Fruit fly (Drosophila melanogaster): Measurements from ENCODE around the gene CG42613.

Gene CG42613

DNA sequence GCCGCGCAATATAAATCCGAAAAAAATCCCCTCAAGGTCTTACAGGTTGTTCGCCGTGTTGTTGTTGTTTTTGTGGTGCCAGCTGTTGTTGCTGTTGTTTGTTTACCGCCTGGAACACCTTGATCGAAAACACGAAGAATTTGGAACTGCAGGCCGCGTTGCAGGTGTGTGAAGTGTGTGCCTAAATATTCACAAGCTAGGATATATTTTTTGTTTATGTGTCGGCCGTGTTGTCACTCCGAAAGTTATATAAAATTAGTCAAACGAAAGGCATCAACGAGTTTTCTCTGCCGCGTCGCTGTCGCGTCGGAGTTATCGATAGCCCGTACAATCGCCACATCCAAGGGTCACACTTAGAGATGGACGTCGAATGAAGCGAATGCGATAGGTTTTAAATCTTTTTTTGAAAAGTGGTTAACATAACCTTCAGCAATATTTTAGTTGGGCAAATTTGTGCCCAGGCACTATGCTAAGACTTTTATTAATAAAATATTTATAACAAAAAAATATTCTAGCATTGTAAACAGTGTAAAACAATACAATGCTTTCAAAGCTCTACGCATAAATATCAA is 564 bp upstream of the CG42613 start, which contains the start of gene Mpc1 (continued):
- TF ChIP-seq CG14441 (GFP tag; IDR thresholded peaks at IDR 0.05): no peak
- no peak for TF ChIP-seq otp (GFP tag; IDR thresholded peaks at IDR 0.05)
- no peak for TF ChIP-seq B-H1 (GFP tag; IDR thresholded peaks at IDR 0.05)
- TF ChIP-seq ssp (GFP tag; IDR thresholded peaks at IDR 0.05): no peak
- no peak for TF ChIP-seq CG17385 (GFP tag; optimal IDR thresholded peaks at IDR 0.05)
- TF ChIP-seq sr (GFP tag; IDR thresholded peaks at IDR 0.05): no peak
- no peak for TF ChIP-seq cad (GFP tag; optimal IDR thresholded peaks at IDR 0.05)
- no peak for TF ChIP-seq CG8281 (tag; optimal IDR thresholded peaks at IDR 0.05)
- no peak for TF ChIP-seq tio (GFP tag; optimal IDR thresholded peaks at IDR 0.05)
- no peak for TF ChIP-seq CG18262 (tag; optimal IDR thresholded peaks at IDR 0.05)
- no peak for TF ChIP-seq emc (GFP tag; optimal IDR thresholded peaks at IDR 0.05)
- no peak for TF ChIP-seq Hand (GFP tag; optimal IDR thresholded peaks at IDR 0.05)
- no peak for TF ChIP-seq zf30C (GFP tag; optimal IDR thresholded peaks at IDR 0.05)
- no peak for TF ChIP-seq Hr51 (GFP tag; optimal IDR thresholded peaks at IDR 0.05)
- no peak for TF ChIP-seq Ssrp (tag; optimal IDR thresholded peaks at IDR 0.05)
- TF ChIP-seq CG33213 (GFP tag; optimal IDR thresholded peaks at IDR 0.05): no peak
- TF ChIP-seq HLHmδ (GFP tag; optimal IDR thresholded peaks at IDR 0.05): no peak
- peak; percentile 83 for TF ChIP-seq bbx (GFP tag; IDR thresholded peaks at IDR 0.05; ENCODE audit: partially characterized antibody)
- TF ChIP-seq CG14965 (GFP tag; optimal IDR thresholded peaks at IDR 0.05; ENCODE audit: borderline replicate concordance): no peak
- no peak for TF ChIP-seq usp (GFP tag; optimal IDR thresholded peaks at IDR 0.05)
- no peak for TF ChIP-seq CG31441 (GFP tag; IDR thresholded peaks at IDR 0.05)
- no peak for TF ChIP-seq trem (tag; optimal IDR thresholded peaks at IDR 0.05)
- TF ChIP-seq CG11093 (GFP tag; IDR thresholded peaks at IDR 0.05): no peak
- TF ChIP-seq CG7963 (GFP tag; IDR thresholded peaks at IDR 0.05; ENCODE audit: partially characterized antibody): peak; percentile 68
- TF ChIP-seq CG3163 (GFP tag; optimal IDR thresholded peaks at IDR 0.05): no peak
- no peak for TF ChIP-seq lov (optimal IDR thresholded peaks at IDR 0.05)
- 0 out of 3 replicates have a peak, but pooled peaks have one; percentile 18 for TF ChIP-seq lov (GFP tag; IDR thresholded peaks at IDR 0.05)
- TF ChIP-seq CG3838 (GFP tag; optimal IDR thresholded peaks at IDR 0.05): no peak
- TF ChIP-seq ewg (GFP tag; optimal IDR thresholded peaks at IDR 0.05): no peak

DNA sequence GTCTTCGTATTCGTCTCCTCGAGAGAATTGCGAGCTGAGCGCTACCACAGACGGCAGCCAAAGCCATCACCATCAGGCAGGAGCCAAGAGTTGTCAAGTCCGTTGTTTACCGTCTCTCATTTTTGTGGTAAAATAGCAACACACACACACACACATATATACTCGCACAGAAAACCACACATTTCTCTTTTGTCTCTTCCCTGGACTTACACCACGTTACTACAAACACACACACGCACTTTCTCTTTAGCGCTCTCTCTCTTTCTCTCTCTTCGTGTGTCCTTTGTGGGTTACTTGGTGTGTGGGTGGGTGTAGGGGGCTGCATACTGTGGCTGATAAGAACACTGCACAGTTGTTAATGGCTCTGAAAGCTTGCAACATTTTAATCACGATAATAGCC is 2.7 kb downstream of the CG42613 start:
- no peak for TF ChIP-seq sim (GFP tag; IDR thresholded peaks at IDR 0.05)
- TF ChIP-seq scrt (GFP tag; optimal IDR thresholded peaks at IDR 0.05): no peak
- peak; percentile 87 for TF ChIP-seq CG3163 (GFP tag; optimal IDR thresholded peaks at IDR 0.05)
- TF ChIP-seq ewg (GFP tag; optimal IDR thresholded peaks at IDR 0.05): peak; percentile 0
- peak; percentile 51 to 75 for TF ChIP-seq Trl (optimal IDR thresholded peaks at IDR 0.05)
- no peak for TF ChIP-seq Trl (GFP tag; optimal IDR thresholded peaks at IDR 0.05)
- TF ChIP-seq cg (GFP tag; optimal IDR thresholded peaks at IDR 0.05): peak; percentile 36

DNA sequence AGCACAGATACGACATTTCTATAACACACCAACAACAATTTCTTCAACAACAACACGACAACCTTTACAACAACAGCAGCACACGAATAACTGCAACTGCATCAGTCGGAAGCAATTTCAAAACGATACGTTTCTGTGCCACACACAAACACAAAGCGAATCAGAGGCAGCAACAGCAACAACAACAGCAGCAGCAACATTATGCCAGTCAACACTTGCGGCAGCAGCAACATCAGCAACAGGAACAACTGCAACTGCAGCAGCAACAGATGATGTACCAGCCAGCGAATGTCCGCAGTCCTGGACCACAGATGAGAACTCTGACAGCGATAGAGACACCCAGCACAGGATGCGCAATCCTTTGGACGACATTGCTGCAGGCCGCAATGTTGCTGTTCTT is 18.3 kb downstream of the CG42613 start:
- peak; percentile 71 for TF ChIP-seq CG8478 (optimal IDR thresholded peaks at IDR 0.05)
- TF ChIP-seq CG6683 (GFP tag; optimal IDR thresholded peaks at IDR 0.05): no peak

DNA sequence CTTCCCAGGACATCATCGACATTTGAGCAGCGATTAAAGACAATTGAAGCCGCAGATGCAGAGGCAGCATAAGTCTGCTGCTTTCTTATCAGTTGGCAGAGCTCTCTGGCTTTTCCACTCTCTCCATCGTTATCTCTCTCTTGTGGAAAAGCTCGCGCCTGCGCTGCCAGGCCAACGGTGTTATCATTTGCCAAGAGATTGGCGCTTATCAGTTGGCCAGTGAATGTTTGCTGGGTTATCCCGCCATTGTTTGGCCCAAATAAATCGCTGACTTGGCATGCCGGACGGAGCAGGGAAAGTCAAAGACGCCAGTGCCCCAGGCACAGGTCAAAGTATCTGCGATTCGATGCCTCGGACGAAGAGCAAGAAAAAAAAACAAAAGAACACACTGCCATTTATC is 20.1 kb downstream of the CG42613 start:
- TF ChIP-seq pita (GFP tag; optimal IDR thresholded peaks at IDR 0.05): no peak
- TF ChIP-seq E2f1 (GFP tag; IDR thresholded peaks at IDR 0.05): no peak
- no peak for TF ChIP-seq ac (GFP tag; optimal IDR thresholded peaks at IDR 0.05)
- TF ChIP-seq row (GFP tag; IDR thresholded peaks at IDR 0.05): peak; percentile 61; the same call in 1 of the 3 replicates
- TF ChIP-seq gsb-n (tag; optimal IDR thresholded peaks at IDR 0.05): no peak
- no peak for TF ChIP-seq CG31441 (GFP tag; IDR thresholded peaks at IDR 0.05)
- TF ChIP-seq GATAe (GFP tag; conservative IDR thresholded peaks at IDR 0.05): peak; percentile 90
- no peak for TF ChIP-seq sisA (GFP tag; IDR thresholded peaks at IDR 0.05)
- TF ChIP-seq wek (GFP tag; optimal IDR thresholded peaks at IDR 0.05): no peak
- no peak for TF ChIP-seq zfh2 (GFP tag; optimal IDR thresholded peaks at IDR 0.05)
- TF ChIP-seq CG8765 (GFP tag; IDR thresholded peaks at IDR 0.05): no peak
- TF ChIP-seq ewg (GFP tag; optimal IDR thresholded peaks at IDR 0.05): peak; percentile 85
- TF ChIP-seq CG34376 (GFP tag; optimal IDR thresholded peaks at IDR 0.05): no peak
- TF ChIP-seq CG1024 (GFP tag; IDR thresholded peaks at IDR 0.05): no peak
- no peak for TF ChIP-seq zf30C (GFP tag; optimal IDR thresholded peaks at IDR 0.05)
- no peak for TF ChIP-seq Bdp1 (GFP tag; optimal IDR thresholded peaks at IDR 0.05)
